Fruit fly (Drosophila melanogaster): Measurements from ENCODE around the gene CG13784.

The CG13784 gene

dm6 chr2L:7194351-7195037 lies 25.3 kb downstream of the CG13784 start, which contains the start of gene CG4497 (continued):
- TF ChIP-seq tx (GFP tag; optimal IDR thresholded peaks at IDR 0.05) (peak; percentile 95), CG8478 (optimal IDR thresholded peaks at IDR 0.05) (no peak), CG15514 (GFP tag; optimal IDR thresholded peaks at IDR 0.05) (peak; percentile 80), Sry-β (GFP tag; optimal IDR thresholded peaks at IDR 0.05) (peak; percentile 82), CG4360 (GFP tag; IDR thresholded peaks at IDR 0.05) (peak; percentile 36; the same call in 1 of the 2 replicates), CG8924 (tag; optimal IDR thresholded peaks at IDR 0.05) (peak; percentile 89), zfh2 (GFP tag; optimal IDR thresholded peaks at IDR 0.05) (peak; percentile 98), CG16813 (GFP tag; IDR thresholded peaks at IDR 0.05; ENCODE audit: partially characterized antibody) (peak; percentile 74), Hr78 (GFP tag; optimal IDR thresholded peaks at IDR 0.05) (peak in 1 of 2 experiments; percentile 16), gsb-n (tag; optimal IDR thresholded peaks at IDR 0.05) (peak; percentile 52), CG10274 (GFP tag; optimal IDR thresholded peaks at IDR 0.05) (peak; percentile 47), slbo (GFP tag; IDR thresholded peaks at IDR 0.05) (peak; percentile 97), CG18764 (GFP tag; optimal IDR thresholded peaks at IDR 0.05) (peak; percentile 97), ind (GFP tag; optimal IDR thresholded peaks at IDR 0.05) (peak; percentile 95), wdn (GFP tag; IDR thresholded peaks at IDR 0.05) (peak; percentile 89), Eip74EF (GFP tag; optimal IDR thresholded peaks at IDR 0.05) (peak in 1 of 2 experiments; percentile 6), CG31365 (tag; optimal IDR thresholded peaks at IDR 0.05) (no peak), CG14710 (tag; optimal IDR thresholded peaks at IDR 0.05) (peak; percentile 91), shn (GFP tag; optimal IDR thresholded peaks at IDR 0.05) (peak; percentile 98), CG5180 (GFP tag; optimal IDR thresholded peaks at IDR 0.05) (peak; percentile 39), lola (GFP tag; optimal IDR thresholded peaks at IDR 0.05) (peak in 1 of 3 experiments; percentile 93), CG3163 (GFP tag; optimal IDR thresholded peaks at IDR 0.05) (peak; percentile 85), CG9797 (GFP tag; optimal IDR thresholded peaks at IDR 0.05) (peak; percentile 52), CG4328 (GFP tag; optimal IDR thresholded peaks at IDR 0.05) (peak; percentile 81), Tbp (GFP tag; optimal IDR thresholded peaks at IDR 0.05) (no peak), Scr (GFP tag; IDR thresholded peaks at IDR 0.05; ENCODE audit: partially characterized antibody) (peak; percentile 70), CG6272 (GFP tag; IDR thresholded peaks at IDR 0.05) (peak; percentile 97), repo (GFP tag; optimal IDR thresholded peaks at IDR 0.05) (peak; percentile 93), crc (GFP tag; optimal IDR thresholded peaks at IDR 0.05) (peak; percentile 58), CG17802 (tag; optimal IDR thresholded peaks at IDR 0.05) (peak; percentile 68), HmgZ (tag; optimal IDR thresholded peaks at IDR 0.05) (peak; percentile 95), CG7963 (GFP tag; IDR thresholded peaks at IDR 0.05; ENCODE audit: partially characterized antibody) (peak; percentile 79; the same call in 2 of the 3 replicates), CG11695 (GFP tag; IDR thresholded peaks at IDR 0.05) (peak; percentile 89), Myb (GFP tag; optimal IDR thresholded peaks at IDR 0.05) (peak; percentile 88), Lpt (GFP tag; optimal IDR thresholded peaks at IDR 0.05) (no peak), CG6791 (GFP tag; IDR thresholded peaks at IDR 0.05; ENCODE audit: partially characterized antibody) (peak; percentile 76; the same call in 1 of the 3 replicates), CG11696 (GFP tag; IDR thresholded peaks at IDR 0.05) (peak; percentile 51; the same call in 1 of the 2 replicates), psq (GFP tag; optimal IDR thresholded peaks at IDR 0.05) (peak; percentile 77), Nf-YA (GFP tag; IDR thresholded peaks at IDR 0.05) (peak; percentile 75; the same call in 1 of the 2 replicates), CG15479 (GFP tag; optimal IDR thresholded peaks at IDR 0.05) (peak; percentile 33), CG1024 (GFP tag; IDR thresholded peaks at IDR 0.05) (peak; percentile 78), CG14860 (GFP tag; IDR thresholded peaks at IDR 0.05; ENCODE audit: partially characterized antibody) (peak; percentile 82), CG12744 (GFP tag; optimal IDR thresholded peaks at IDR 0.05) (peak; percentile 86), CG13424 (tag; optimal IDR thresholded peaks at IDR 0.05) (peak; percentile 98), maf-S (GFP tag; optimal IDR thresholded peaks at IDR 0.05) (peak; percentile 95), E2f2 (GFP tag; IDR thresholded peaks at IDR 0.05) (peak; percentile 97), Doc3 (GFP tag; IDR thresholded peaks at IDR 0.05; ENCODE audit: partially characterized antibody) (0 out of 3 replicates have a peak, but pooled peaks have one; percentile 37), Dek (tag; optimal IDR thresholded peaks at IDR 0.05) (peak; percentile 79)

All from whole organism, embryonic.